Worm (Caenorhabditis elegans): ENCODE data around the gene sri-66.

DNA sequence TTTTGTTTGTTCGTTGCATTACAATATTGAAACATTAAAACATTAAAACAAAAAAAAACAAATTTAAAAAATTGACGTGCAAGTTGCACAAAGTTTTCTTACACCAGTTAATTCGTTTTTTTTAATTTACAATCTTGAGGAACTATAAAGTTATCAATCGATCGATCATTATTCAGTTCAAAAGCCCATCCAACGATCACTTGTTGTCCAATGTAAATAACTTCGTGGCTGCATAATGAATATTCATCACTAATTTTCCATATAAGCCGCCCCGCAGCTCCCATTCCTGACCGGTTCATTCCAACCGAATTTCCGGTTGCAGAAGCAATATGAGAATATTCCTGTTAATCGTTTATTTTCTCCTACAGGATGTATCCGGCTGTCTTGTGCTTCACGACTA is 17.8 kb upstream of the sri-66 start, which contains the start of gene hpo-33:
- no peak for TF ChIP-seq lin-13 (GFP tag; optimal IDR thresholded peaks at IDR 0.05)
- TF ChIP-seq lsy-2 (tag; optimal IDR thresholded peaks at IDR 0.05) = no peak
- no peak for TF ChIP-seq mdl-1 (tag; optimal IDR thresholded peaks at IDR 0.05)
- no peak for TF ChIP-seq lin-39 (tag; optimal IDR thresholded peaks at IDR 0.05)
- TF ChIP-seq egl-27 (tag; optimal IDR thresholded peaks at IDR 0.05) = no peak
- TF ChIP-seq gmeb-1 (tag; optimal IDR thresholded peaks at IDR 0.05) = no peak
- no peak for TF ChIP-seq blmp-1 (tag; optimal IDR thresholded peaks at IDR 0.05; ENCODE audit: insufficient read depth)
- no peak for TF ChIP-seq alr-1 (tag; optimal IDR thresholded peaks at IDR 0.05)
- no peak for TF ChIP-seq crh-2 (tag; optimal IDR thresholded peaks at IDR 0.05)
- TF ChIP-seq nhr-10 (tag; optimal IDR thresholded peaks at IDR 0.05) = no peak
- no peak for TF ChIP-seq F13H6.1 (tag; optimal IDR thresholded peaks at IDR 0.05)
- no peak for TF ChIP-seq snpc-4 (tag; optimal IDR thresholded peaks at IDR 0.05)
- TF ChIP-seq nhr-77 (tag; optimal IDR thresholded peaks at IDR 0.05) = no peak
- no peak for TF ChIP-seq ama-1 (optimal IDR thresholded peaks at IDR 0.05)
